Worm (Caenorhabditis elegans): ENCODE data around the gene agl-1.

DNA sequence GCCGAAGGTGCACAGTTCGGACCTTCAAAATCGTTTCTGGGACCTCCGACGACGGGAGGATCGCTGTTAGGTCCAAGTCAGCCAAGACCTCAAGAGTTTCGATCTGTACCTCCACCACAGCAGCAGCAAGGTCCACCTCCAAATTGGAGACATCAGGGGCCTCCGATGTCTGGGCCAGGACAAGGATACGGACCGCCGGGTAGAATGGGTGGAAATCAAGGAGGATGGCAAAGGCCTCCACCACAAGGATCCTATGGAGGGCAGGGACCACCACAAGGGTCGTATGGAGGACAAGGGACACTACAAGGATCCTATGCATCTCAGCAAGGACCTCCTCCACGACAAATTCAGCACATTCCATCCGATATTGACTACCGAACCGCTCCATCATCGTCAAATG, 2.8 kb upstream of the agl-1 start:
- TF ChIP-seq Y75B8A.6 (GFP tag; IDR thresholded peaks at IDR 0.05) (no peak), dve-1 (tag; optimal IDR thresholded peaks at IDR 0.05; ENCODE audit: insufficient read depth) (no peak), Y48G9A.11 (GFP tag; IDR thresholded peaks at IDR 0.05) (no peak), fkh-10 (GFP tag; optimal IDR thresholded peaks at IDR 0.05) (no peak)

Data from whole organism, L4 larva.